Worm (Caenorhabditis elegans): ENCODE measurements around the gene nstp-10.

nstp-10 gene

DNA sequence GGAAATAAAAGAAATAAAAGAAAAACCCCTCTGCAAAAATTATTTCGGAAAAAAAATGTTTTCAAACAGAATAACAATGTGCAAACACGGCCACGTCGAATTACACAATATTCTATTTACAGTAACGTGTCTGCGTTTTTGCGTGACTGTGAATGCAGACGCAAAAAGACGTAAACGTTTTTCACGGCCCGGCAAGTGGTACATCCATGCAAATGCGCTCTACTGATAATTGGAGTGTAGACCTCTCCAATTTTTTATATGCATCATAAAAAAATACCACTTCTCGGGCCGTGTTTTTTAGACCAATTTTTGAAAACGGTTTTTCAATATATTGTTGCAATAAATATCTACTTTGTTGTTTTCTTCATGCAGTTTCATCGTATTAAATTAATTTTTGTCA is at the start of gene nstp-10:
Gene nstp-10, minus strand, starts transcription at position 378 of the 400 bp plus-strand sequence.
- no peak for TF ChIP-seq hmg-4 (GFP tag; optimal IDR thresholded peaks at IDR 0.05)
- TF ChIP-seq pes-1 (GFP tag; IDR thresholded peaks at IDR 0.05): no peak
- no peak for TF ChIP-seq hmbx-1 (tag; optimal IDR thresholded peaks at IDR 0.05)
- no peak for TF ChIP-seq F13C5.2 (tag; optimal IDR thresholded peaks at IDR 0.05)
- no peak for TF ChIP-seq tbx-37 (GFP tag; conservative IDR thresholded peaks at IDR 0.05)
- TF ChIP-seq ama-1 (optimal IDR thresholded peaks at IDR 0.05): no peak
- TF ChIP-seq hnd-1 (tag; optimal IDR thresholded peaks at IDR 0.05): no peak

DNA sequence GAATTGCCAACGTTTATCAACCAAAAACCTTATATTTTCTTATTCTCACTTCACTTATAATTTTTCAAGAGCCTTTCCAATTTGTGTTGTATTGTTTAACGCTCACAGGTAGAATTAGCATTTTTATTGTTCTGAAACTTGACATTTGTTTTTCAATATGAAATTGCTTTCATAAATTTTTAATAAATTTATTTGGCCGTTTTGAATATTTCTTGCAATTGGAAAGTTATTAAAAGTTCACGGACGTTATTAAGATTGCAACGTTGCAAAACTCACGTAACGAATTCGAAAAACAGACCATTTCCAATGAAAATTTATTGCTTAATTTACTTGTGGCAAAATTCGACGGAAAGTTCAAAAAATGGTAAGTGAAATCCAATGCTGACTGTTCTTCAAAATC is 40.7 kb upstream of the nstp-10 start, which contains the start of gene K09G1.2:
Gene K09G1.2, plus strand, starts transcription at position 301 of the 400 bp plus-strand sequence.
- no peak for TF ChIP-seq hmbx-1 (tag; optimal IDR thresholded peaks at IDR 0.05)
- no peak for TF ChIP-seq tbx-37 (GFP tag; conservative IDR thresholded peaks at IDR 0.05)
- TF ChIP-seq sea-1 (GFP tag; conservative IDR thresholded peaks at IDR 0.05): no peak
- no peak for TF ChIP-seq F13C5.2 (tag; optimal IDR thresholded peaks at IDR 0.05)
- no peak for TF ChIP-seq pes-1 (GFP tag; IDR thresholded peaks at IDR 0.05)
- no peak for TF ChIP-seq ama-1 (optimal IDR thresholded peaks at IDR 0.05)
- TF ChIP-seq aly-1 (tag; optimal IDR thresholded peaks at IDR 0.05): no peak
- TF ChIP-seq ceh-36 (tag; optimal IDR thresholded peaks at IDR 0.05): no peak
- TF ChIP-seq tbx-11 (GFP tag; IDR thresholded peaks at IDR 0.05): no peak
- TF ChIP-seq ceh-13 (GFP tag; optimal IDR thresholded peaks at IDR 0.05): no peak
- TF ChIP-seq hmg-4 (GFP tag; optimal IDR thresholded peaks at IDR 0.05): no peak
- no peak for TF ChIP-seq ets-7 (tag; optimal IDR thresholded peaks at IDR 0.05)
- TF ChIP-seq flt-1 (GFP tag; IDR thresholded peaks at IDR 0.05): no peak
- no peak for TF ChIP-seq hnd-1 (tag; optimal IDR thresholded peaks at IDR 0.05)
- no peak for TF ChIP-seq tra-4 (tag; optimal IDR thresholded peaks at IDR 0.05)

DNA sequence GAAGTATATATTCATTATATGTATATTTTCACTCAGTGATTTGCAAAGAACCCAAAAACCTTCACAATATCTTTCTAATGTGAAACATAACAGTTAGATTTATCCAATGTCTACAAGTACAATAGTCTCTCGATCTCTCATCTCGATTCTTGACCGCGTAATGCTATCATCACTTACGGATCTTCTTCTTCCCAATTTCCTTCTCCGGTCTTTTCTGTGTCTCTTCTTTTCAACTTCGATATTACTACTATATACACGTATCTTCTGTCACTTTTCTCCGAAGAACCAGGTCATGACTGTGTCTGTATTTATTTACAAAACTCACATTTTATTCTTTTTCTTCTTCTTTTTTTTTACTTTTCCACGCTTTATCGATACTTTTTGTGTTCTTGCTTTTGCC is 38.9 kb upstream of the nstp-10 start:
- TF ChIP-seq flt-1 (GFP tag; IDR thresholded peaks at IDR 0.05): no peak
- TF ChIP-seq pes-1 (GFP tag; IDR thresholded peaks at IDR 0.05): no peak
- TF ChIP-seq ceh-36 (tag; optimal IDR thresholded peaks at IDR 0.05): no peak
- TF ChIP-seq tbx-37 (GFP tag; conservative IDR thresholded peaks at IDR 0.05): no peak
- no peak for TF ChIP-seq ceh-13 (GFP tag; optimal IDR thresholded peaks at IDR 0.05)
- TF ChIP-seq scrt-1 (GFP tag; IDR thresholded peaks at IDR 0.05): no peak
- no peak for TF ChIP-seq F13C5.2 (tag; optimal IDR thresholded peaks at IDR 0.05)
- no peak for TF ChIP-seq hnd-1 (tag; optimal IDR thresholded peaks at IDR 0.05)
- no peak for TF ChIP-seq hmg-4 (GFP tag; optimal IDR thresholded peaks at IDR 0.05)
- no peak for TF ChIP-seq ets-7 (tag; optimal IDR thresholded peaks at IDR 0.05)
- no peak for TF ChIP-seq sea-1 (GFP tag; conservative IDR thresholded peaks at IDR 0.05)
- no peak for TF ChIP-seq tbx-11 (GFP tag; IDR thresholded peaks at IDR 0.05)
- TF ChIP-seq ama-1 (optimal IDR thresholded peaks at IDR 0.05): no peak
- TF ChIP-seq hmbx-1 (tag; optimal IDR thresholded peaks at IDR 0.05): no peak
- no peak for TF ChIP-seq B0310.2 (tag; optimal IDR thresholded peaks at IDR 0.05)

DNA sequence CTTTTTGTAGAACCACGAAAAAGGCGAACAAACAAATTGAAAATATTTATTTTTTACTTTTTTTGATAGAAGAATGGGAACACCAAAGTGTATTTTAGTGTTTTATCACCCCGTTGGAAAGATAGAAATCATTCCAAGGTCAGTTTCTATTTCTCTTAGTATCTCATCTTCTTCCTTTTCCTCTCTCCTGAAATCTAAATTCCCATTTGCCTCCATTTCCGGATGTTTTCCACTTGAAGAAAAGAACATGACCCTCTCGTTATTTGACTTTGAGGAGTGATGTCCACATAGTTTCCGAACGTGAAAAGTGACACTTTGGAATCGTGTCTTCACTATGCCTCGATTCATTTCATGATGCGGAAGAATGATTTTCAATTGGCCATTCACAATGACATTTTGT is 38.0 kb upstream of the nstp-10 start:
- TF ChIP-seq F13C5.2 (tag; optimal IDR thresholded peaks at IDR 0.05): no peak

DNA sequence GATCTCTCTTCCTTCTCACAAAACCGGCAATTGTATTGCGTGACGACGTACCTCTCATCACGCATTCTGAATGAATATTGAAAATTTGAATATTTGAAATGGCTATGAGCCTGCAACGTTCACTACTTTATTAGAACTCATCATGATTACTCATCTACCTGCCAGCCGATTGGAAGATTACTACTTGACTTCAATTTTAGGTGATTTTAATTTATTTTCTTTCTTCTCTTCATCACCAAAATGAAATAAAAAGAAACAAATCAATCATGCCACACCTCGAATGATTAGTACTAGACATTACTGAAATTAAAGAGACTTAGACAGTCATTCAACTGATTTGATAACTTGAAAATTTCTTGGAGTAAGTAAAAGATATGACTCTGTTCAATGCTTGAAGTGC is 34.6 kb upstream of the nstp-10 start:
- TF ChIP-seq flt-1 (GFP tag; IDR thresholded peaks at IDR 0.05) (no peak), pes-1 (GFP tag; IDR thresholded peaks at IDR 0.05) (no peak), scrt-1 (GFP tag; IDR thresholded peaks at IDR 0.05) (no peak), ceh-36 (tag; optimal IDR thresholded peaks at IDR 0.05) (no peak), F13C5.2 (tag; optimal IDR thresholded peaks at IDR 0.05) (no peak), hmbx-1 (tag; optimal IDR thresholded peaks at IDR 0.05) (no peak), hmg-4 (GFP tag; optimal IDR thresholded peaks at IDR 0.05) (no peak), hnd-1 (tag; optimal IDR thresholded peaks at IDR 0.05) (no peak), sea-1 (GFP tag; conservative IDR thresholded peaks at IDR 0.05) (no peak), ets-7 (tag; optimal IDR thresholded peaks at IDR 0.05) (no peak), tbx-11 (GFP tag; IDR thresholded peaks at IDR 0.05) (no peak), tra-4 (tag; optimal IDR thresholded peaks at IDR 0.05) (no peak)

DNA sequence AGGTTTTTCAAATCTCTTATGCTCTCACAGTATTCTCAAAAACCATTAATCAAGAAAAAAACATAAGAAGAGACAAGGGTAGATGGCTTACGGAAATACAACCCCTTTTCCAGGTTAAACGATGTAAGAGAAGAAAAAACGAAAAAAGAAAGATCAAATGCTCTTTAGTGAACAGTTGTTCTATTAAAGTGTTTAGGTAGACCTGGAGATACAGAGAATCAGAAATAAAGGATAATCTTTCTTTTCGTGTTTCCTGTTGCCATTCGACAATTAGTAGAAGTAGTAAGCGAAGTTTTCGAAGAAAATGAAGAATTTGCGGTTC is 33.6 kb upstream of the nstp-10 start, which contains the start of gene K09G1.1:
Gene K09G1.1, plus strand, starts transcription at position 223 of the 322 bp plus-strand sequence.
- TF ChIP-seq ceh-13 (GFP tag; optimal IDR thresholded peaks at IDR 0.05) (no peak), tbx-11 (GFP tag; IDR thresholded peaks at IDR 0.05) (no peak), hmbx-1 (tag; optimal IDR thresholded peaks at IDR 0.05) (no peak), F13C5.2 (tag; optimal IDR thresholded peaks at IDR 0.05) (no peak), B0310.2 (tag; optimal IDR thresholded peaks at IDR 0.05) (no peak), scrt-1 (GFP tag; IDR thresholded peaks at IDR 0.05) (no peak), aly-1 (tag; optimal IDR thresholded peaks at IDR 0.05) (no peak), tra-4 (tag; optimal IDR thresholded peaks at IDR 0.05) (no peak), sea-1 (GFP tag; conservative IDR thresholded peaks at IDR 0.05) (no peak), hmg-4 (GFP tag; optimal IDR thresholded peaks at IDR 0.05) (no peak), hnd-1 (tag; optimal IDR thresholded peaks at IDR 0.05) (no peak), ama-1 (optimal IDR thresholded peaks at IDR 0.05) (no peak), tbx-37 (GFP tag; conservative IDR thresholded peaks at IDR 0.05) (no peak), ceh-36 (tag; optimal IDR thresholded peaks at IDR 0.05) (no peak), pes-1 (GFP tag; IDR thresholded peaks at IDR 0.05) (no peak), ets-7 (tag; optimal IDR thresholded peaks at IDR 0.05) (no peak)

DNA sequence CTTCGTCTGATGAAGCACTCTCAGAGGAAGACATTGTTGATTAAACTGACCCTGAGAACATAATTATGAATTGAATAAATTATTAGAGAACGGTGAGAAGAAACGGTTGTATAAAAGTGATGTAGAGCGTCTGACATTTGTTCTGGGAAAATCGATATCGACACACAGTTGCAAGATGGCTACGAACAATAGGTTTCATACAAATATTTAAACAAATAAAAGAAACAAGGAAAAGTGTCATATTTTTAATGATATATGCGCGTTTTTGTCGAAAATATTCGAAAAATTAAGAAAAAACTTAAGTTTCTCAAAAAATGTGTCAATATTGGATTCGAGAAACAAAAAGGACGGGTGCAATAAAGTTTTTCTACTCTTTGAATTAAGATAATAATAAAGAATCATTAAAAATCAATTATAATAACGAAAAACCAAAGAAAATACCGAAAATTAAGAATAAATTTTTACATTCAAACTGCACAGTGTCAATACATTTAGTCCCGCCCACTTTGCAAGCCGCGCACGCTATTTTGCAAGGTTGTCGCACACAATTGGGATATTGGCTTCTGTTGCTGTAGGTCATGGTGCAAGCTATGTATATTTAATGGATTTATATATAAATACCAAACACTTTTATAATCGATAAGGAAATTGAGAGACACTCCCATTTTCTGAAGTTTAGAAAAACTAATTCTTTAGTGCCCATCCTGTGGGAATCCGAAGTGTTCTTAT is 33.1 kb upstream of the nstp-10 start, which contains the start of gene rtfo-1:
Gene rtfo-1, minus strand, starts transcription at position 51 of the 729 bp plus-strand sequence.
- TF ChIP-seq hmbx-1 (tag; optimal IDR thresholded peaks at IDR 0.05): no peak
- TF ChIP-seq aly-1 (tag; optimal IDR thresholded peaks at IDR 0.05): no peak
- no peak for TF ChIP-seq sea-1 (GFP tag; conservative IDR thresholded peaks at IDR 0.05)
- TF ChIP-seq flt-1 (GFP tag; IDR thresholded peaks at IDR 0.05): peak; percentile 50; the same call in 1 of the 2 replicates
- peak; percentile 39 for TF ChIP-seq ceh-36 (tag; optimal IDR thresholded peaks at IDR 0.05)
- TF ChIP-seq scrt-1 (GFP tag; IDR thresholded peaks at IDR 0.05): peak; percentile 41; the same call in 1 of the 2 replicates
- peak; percentile 62 for TF ChIP-seq tbx-37 (GFP tag; conservative IDR thresholded peaks at IDR 0.05)
- TF ChIP-seq hnd-1 (tag; optimal IDR thresholded peaks at IDR 0.05): peak; percentile 6
- peak; percentile 42 for TF ChIP-seq ceh-13 (GFP tag; optimal IDR thresholded peaks at IDR 0.05)
- TF ChIP-seq F13C5.2 (tag; optimal IDR thresholded peaks at IDR 0.05): peak; percentile 79
- no peak; the same call in 1 of the 2 replicates for TF ChIP-seq pes-1 (GFP tag; IDR thresholded peaks at IDR 0.05)
- TF ChIP-seq ets-7 (tag; optimal IDR thresholded peaks at IDR 0.05): no peak
- no peak for TF ChIP-seq hmg-4 (GFP tag; optimal IDR thresholded peaks at IDR 0.05)
- no peak for TF ChIP-seq B0310.2 (tag; optimal IDR thresholded peaks at IDR 0.05)
- TF ChIP-seq tra-4 (tag; optimal IDR thresholded peaks at IDR 0.05): no peak
- TF ChIP-seq ama-1 (optimal IDR thresholded peaks at IDR 0.05): no peak
- peak; percentile 14; the same call in 1 of the 2 replicates for TF ChIP-seq tbx-11 (GFP tag; IDR thresholded peaks at IDR 0.05)
